Worm (Caenorhabditis elegans): ENCODE data around the gene cutl-16.

The cutl-16 gene

ce11 chrII:6491817-6492452 lies 50.7 kb downstream of the cutl-16 start, which contains the start of the genes T28D9.11 and T28D9.1:
Gene T28D9.11 (minus strand): TSS chrII:6491993.
Gene T28D9.1 (plus strand): TSS chrII:6492402.
- TF ChIP-seq scrt-1 (GFP tag; IDR thresholded peaks at IDR 0.05) (0 out of 2 replicates have a peak, but pooled peaks have one; percentile 59), hmg-4 (GFP tag; optimal IDR thresholded peaks at IDR 0.05) (peak; percentile 80), pes-1 (GFP tag; IDR thresholded peaks at IDR 0.05) (peak; percentile 60; the same call in 1 of the 2 replicates), aly-1 (tag; optimal IDR thresholded peaks at IDR 0.05) (peak; percentile 24), ceh-13 (GFP tag; optimal IDR thresholded peaks at IDR 0.05) (no peak), flt-1 (GFP tag; IDR thresholded peaks at IDR 0.05) (peak; percentile 33; the same call in 1 of the 2 replicates), tbx-37 (GFP tag; conservative IDR thresholded peaks at IDR 0.05) (peak; percentile 39; the same call in 1 of the 2 replicates), tra-4 (tag; optimal IDR thresholded peaks at IDR 0.05) (no peak), B0310.2 (tag; optimal IDR thresholded peaks at IDR 0.05) (peak; percentile 72)

ce11 chrII:6493139-6493538 lies 51.9 kb downstream of the cutl-16 start:
- TF ChIP-seq pes-1 (GFP tag; IDR thresholded peaks at IDR 0.05), result no peak
- no peak for TF ChIP-seq tra-4 (tag; optimal IDR thresholded peaks at IDR 0.05)
- TF ChIP-seq hnd-1 (tag; optimal IDR thresholded peaks at IDR 0.05), result no peak
- TF ChIP-seq scrt-1 (GFP tag; IDR thresholded peaks at IDR 0.05), result no peak
- no peak for TF ChIP-seq tbx-37 (GFP tag; conservative IDR thresholded peaks at IDR 0.05)
- TF ChIP-seq flt-1 (GFP tag; IDR thresholded peaks at IDR 0.05), result no peak
- TF ChIP-seq ceh-13 (GFP tag; optimal IDR thresholded peaks at IDR 0.05), result no peak
- TF ChIP-seq F13C5.2 (tag; optimal IDR thresholded peaks at IDR 0.05), result no peak
- no peak for TF ChIP-seq aly-1 (tag; optimal IDR thresholded peaks at IDR 0.05)
- TF ChIP-seq hmg-4 (GFP tag; optimal IDR thresholded peaks at IDR 0.05), result no peak
- TF ChIP-seq ceh-36 (tag; optimal IDR thresholded peaks at IDR 0.05), result no peak
- no peak for TF ChIP-seq sea-1 (GFP tag; conservative IDR thresholded peaks at IDR 0.05)
- TF ChIP-seq tbx-11 (GFP tag; IDR thresholded peaks at IDR 0.05), result no peak
- TF ChIP-seq ama-1 (optimal IDR thresholded peaks at IDR 0.05), result no peak
- no peak for TF ChIP-seq hmbx-1 (tag; optimal IDR thresholded peaks at IDR 0.05)
